Fruit fly (Drosophila melanogaster) whole organism, prepupa: Measurements from ENCODE around the gene CG31207.

Source experiments
- Blimp-1 ChIP-seq: fragments of 200-800 bp; sonication (Bioruptor generic); optimal IDR thresholded peaks from 3 replicates; lab custom pipeline; 2017; ENCODE audit warnings: missing biosample characterization, missing genetic modification characterization, mild to moderate bottlenecking, moderate library complexity, missing genetic modification reagents
- CG16779 ChIP-seq: fragments of 200-800 bp; sonication (Bioruptor generic); optimal IDR thresholded peaks from 3 replicates; lab custom pipeline; 2017; ENCODE audit warnings: missing biosample characterization, mild to moderate bottlenecking, missing genetic modification characterization
- CG4318 ChIP-seq: fragments of 200-800 bp; sonication (Bioruptor generic); optimal IDR thresholded peaks from 3 replicates; lab custom pipeline; 2017; ENCODE audit warnings: missing biosample characterization, mild to moderate bottlenecking, missing genetic modification characterization
- CG6276 ChIP-seq: fragments of 200-800 bp; sonication (Bioruptor generic); optimal IDR thresholded peaks from 2 replicates; lab custom pipeline; 2017; ENCODE audit warnings: missing biosample characterization, mild to moderate bottlenecking, missing genetic modification characterization
- Hr39 ChIP-seq: fragments of 200-800 bp; sonication (Bioruptor generic); optimal IDR thresholded peaks from 2 replicates; lab custom pipeline; 2016; ENCODE audit warnings: missing biosample characterization, missing genetic modification characterization
- Met ChIP-seq: fragments of 200-800 bp; sonication (Bioruptor generic); optimal IDR thresholded peaks from 3 replicates; lab custom pipeline; 2016; ENCODE audit warnings: missing biosample characterization, missing genetic modification characterization
- OdsH ChIP-seq: fragments of 200-800 bp; sonication (Bioruptor generic); optimal IDR thresholded peaks from 3 replicates; lab custom pipeline; 2016; ENCODE audit warnings: missing biosample characterization, missing genetic modification characterization
- eg ChIP-seq: fragments of 200-800 bp; sonication (Bioruptor generic); IDR thresholded peaks from 3 replicates; pipeline ENCODE4 v1.3.6; 2022; ENCODE audit warnings: missing biosample characterization, missing genetic modification characterization
- ss ChIP-seq, 2 experiments: fragments of 200-800 bp; sonication (Bioruptor generic); optimal IDR thresholded peaks; 2 replicates in 1 of 2; 3 replicates in 1 of 2; lab custom pipeline; 2017 to 2018; ENCODE audit warnings: mild to moderate bottlenecking in 2 of 2, missing biosample characterization in 2 of 2, missing genetic modification characterization in 2 of 2, moderate library complexity in 1 of 2

- no peak for TF ChIP-seq CG4318 (GFP tag; lab: Kevin White, UChicago)
- no peak for TF ChIP-seq Blimp-1 (GFP tag; lab: Kevin White, UChicago)
- no peak for TF ChIP-seq eg (GFP tag; lab: Robert Waterston, UW)
- TF ChIP-seq Met: no peak
- no peak for TF ChIP-seq ss (GFP tag; optimal IDR thresholded peaks at IDR 0.05; lab: Kevin White, UChicago)
- no peak for TF ChIP-seq CG6276
- peak; percentile 9 for TF ChIP-seq Hr39 (GFP tag; lab: Kevin White, UChicago)
- TF ChIP-seq CG16779: no peak
- TF ChIP-seq OdsH (GFP tag; lab: Kevin White, UChicago): no peak
Observed at dm6 chr3R:21092829-21093228, 46.0 kb upstream of the CG31207 start.
